Worm (Caenorhabditis elegans): ENCODE measurements around the gene Y53F4B.62.
A peak's percentile ranks its signal among the peaks of the same experiment; 100 is the strongest.
"Not testable (repeated sequence)": the region's sequence is repeated elsewhere in the genome, so short reads cannot be mapped to it uniquely, and the experiment has no call there.

Y53F4B.62 gene

ce11 chrII:15130512-15130911 is at the start of gene Y53F4B.62:
TSS of gene Y53F4B.62 (minus strand) at chrII:15130612.
- no peak for TF ChIP-seq W03F9.2 (tag; optimal IDR thresholded peaks at IDR 0.05)
- no peak for TF ChIP-seq him-1 (tag; optimal IDR thresholded peaks at IDR 0.05)
- no peak for TF ChIP-seq dao-5 (tag; optimal IDR thresholded peaks at IDR 0.05)

ce11 chrII:15178494-15178893 is 48.1 kb upstream of the Y53F4B.62 start, which contains the start of gene gst-32:
TSS of gene gst-32 (minus strand) at chrII:15178594.
- TF ChIP-seq dao-5 (tag; optimal IDR thresholded peaks at IDR 0.05): no peak
- TF ChIP-seq him-1 (tag; optimal IDR thresholded peaks at IDR 0.05): no peak
- no peak for TF ChIP-seq W03F9.2 (tag; optimal IDR thresholded peaks at IDR 0.05)

ce11 chrII:15175643-15176042 is 45.2 kb upstream of the Y53F4B.62 start, which contains the start of gene Y53F4B.36:
TSS of gene Y53F4B.36 (plus strand) at chrII:15175943.
- TF ChIP-seq dao-5 (tag; optimal IDR thresholded peaks at IDR 0.05) (no peak), him-1 (tag; optimal IDR thresholded peaks at IDR 0.05) (no peak), W03F9.2 (tag; optimal IDR thresholded peaks at IDR 0.05) (no peak)

ce11 chrII:15174915-15175548 is 44.6 kb upstream of the Y53F4B.62 start, which contains the start of gene gst-31:
TSS of gene gst-31 (minus strand) at chrII:15174965.
- TF ChIP-seq W03F9.2 (tag; optimal IDR thresholded peaks at IDR 0.05): no peak
- TF ChIP-seq dao-5 (tag; optimal IDR thresholded peaks at IDR 0.05): no peak
- no peak for TF ChIP-seq him-1 (tag; optimal IDR thresholded peaks at IDR 0.05)

ce11 chrII:15173174-15173573 is 42.8 kb upstream of the Y53F4B.62 start:
- no peak for TF ChIP-seq dao-5 (tag; optimal IDR thresholded peaks at IDR 0.05)
- no peak for TF ChIP-seq him-1 (tag; optimal IDR thresholded peaks at IDR 0.05)
- TF ChIP-seq W03F9.2 (tag; optimal IDR thresholded peaks at IDR 0.05): no peak

- TF ChIP-seq him-1, dao-5, W03F9.2 (tag; optimal IDR thresholded peaks at IDR 0.05): not testable (repeated sequence)
Observed at ce11 chrII:15171816-15172215, 41.4 kb upstream of the Y53F4B.62 start, which contains the start of gene gst-39. TSS of gene gst-39 (minus strand) at chrII:15171916.

- TF ChIP-seq W03F9.2 (tag; optimal IDR thresholded peaks at IDR 0.05): no peak
- TF ChIP-seq dao-5 (tag; optimal IDR thresholded peaks at IDR 0.05): no peak
- TF ChIP-seq him-1 (tag; optimal IDR thresholded peaks at IDR 0.05): no peak
Observed at ce11 chrII:15169811-15170282, 39.4 kb upstream of the Y53F4B.62 start, which contains the start of gene gst-29. TSS of gene gst-29 (minus strand) at chrII:15169861.

- no peak for TF ChIP-seq him-1 (tag; optimal IDR thresholded peaks at IDR 0.05)
- TF ChIP-seq dao-5 (tag; optimal IDR thresholded peaks at IDR 0.05): no peak
Observed at ce11 chrII:15167340-15167739, 36.9 kb upstream of the Y53F4B.62 start, which contains the start of gene gst-28. TSS of gene gst-28 (minus strand) at chrII:15167577.

- TF ChIP-seq W03F9.2 (tag; optimal IDR thresholded peaks at IDR 0.05) (peak; percentile 77), dao-5 (tag; optimal IDR thresholded peaks at IDR 0.05) (peak; percentile 77), him-1 (tag; optimal IDR thresholded peaks at IDR 0.05) (peak; percentile 44)
Observed at ce11 chrII:15165681-15166235, 35.3 kb upstream of the Y53F4B.62 start, which contains the start of gene gst-27. TSS of gene gst-27 (minus strand) at chrII:15165731.

- TF ChIP-seq dao-5 (tag; optimal IDR thresholded peaks at IDR 0.05) (no peak), him-1 (tag; optimal IDR thresholded peaks at IDR 0.05) (no peak), W03F9.2 (tag; optimal IDR thresholded peaks at IDR 0.05) (no peak)
Observed at ce11 chrII:15164453-15164852, 34.0 kb upstream of the Y53F4B.62 start, which contains the start of gene gst-26. TSS of gene gst-26 (minus strand) at chrII:15164553.

ce11 chrII:15158364-15158763 is 28.0 kb upstream of the Y53F4B.62 start:
- no peak for TF ChIP-seq W03F9.2 (tag; optimal IDR thresholded peaks at IDR 0.05)
- TF ChIP-seq dao-5 (tag; optimal IDR thresholded peaks at IDR 0.05): no peak
- no peak for TF ChIP-seq him-1 (tag; optimal IDR thresholded peaks at IDR 0.05)

- TF ChIP-seq dao-5 (tag; optimal IDR thresholded peaks at IDR 0.05): no peak
- TF ChIP-seq W03F9.2 (tag; optimal IDR thresholded peaks at IDR 0.05): no peak
- TF ChIP-seq him-1 (tag; optimal IDR thresholded peaks at IDR 0.05): no peak
Observed at ce11 chrII:15157880-15158279, 27.5 kb upstream of the Y53F4B.62 start, which contains the start of gene ptr-20. TSS of gene ptr-20 (plus strand) at chrII:15158180.

ce11 chrII:15148442-15148841 is 18.0 kb upstream of the Y53F4B.62 start:
- TF ChIP-seq him-1 (tag; optimal IDR thresholded peaks at IDR 0.05) (no peak), dao-5 (tag; optimal IDR thresholded peaks at IDR 0.05) (no peak), W03F9.2 (tag; optimal IDR thresholded peaks at IDR 0.05) (no peak)

ce11 chrII:15145594-15145993 is 15.2 kb upstream of the Y53F4B.62 start, which contains the start of gene Y53F4B.27:
TSS of gene Y53F4B.27 (plus strand) at chrII:15145894.
- no peak for TF ChIP-seq him-1 (tag; optimal IDR thresholded peaks at IDR 0.05)
- TF ChIP-seq W03F9.2 (tag; optimal IDR thresholded peaks at IDR 0.05): no peak
- TF ChIP-seq dao-5 (tag; optimal IDR thresholded peaks at IDR 0.05): no peak

All from whole organism, L4/young adult.